Fruit fly (Drosophila melanogaster) Kc167 (cell line): ENCODE results near the gene CG1273.

Source experiments
- Myc ChIP-seq: fragments of >200 bp; optimal IDR thresholded peaks from 2 replicates; lab custom pipeline; 2017; ENCODE audit warnings: missing external identifiers
- Sin3A ChIP-seq: fragments of >200 bp; optimal IDR thresholded peaks from 2 replicates; lab custom pipeline; 2018; ENCODE audit warnings: missing external identifiers
- h ChIP-seq: fragments of >200 bp; optimal IDR thresholded peaks from 3 replicates; lab custom pipeline; 2018; ENCODE audit warnings: missing external identifiers
- psq ChIP-seq: fragments of >200 bp; optimal IDR thresholded peaks from 2 replicates; lab custom pipeline; 2017; ENCODE audit warnings: missing external identifiers
- ttk ChIP-seq: sonication (Bioruptor generic); optimal IDR thresholded peaks from 2 replicates; lab custom pipeline; 2017; ENCODE audit warnings: missing external identifiers

dm6 chr3L:4272167-4272773 lies 8.8 kb downstream of the CG1273 start:
- TF ChIP-seq h (no peak), Sin3A (lab: Kevin White, UChicago) (no peak), Myc (lab: Kevin White, UChicago) (no peak), ttk (lab: Kevin White, UChicago) (no peak), psq (lab: Kevin White, UChicago) (no peak)
